Worm (Caenorhabditis elegans): ENCODE data around the gene M176.10.

DNA sequence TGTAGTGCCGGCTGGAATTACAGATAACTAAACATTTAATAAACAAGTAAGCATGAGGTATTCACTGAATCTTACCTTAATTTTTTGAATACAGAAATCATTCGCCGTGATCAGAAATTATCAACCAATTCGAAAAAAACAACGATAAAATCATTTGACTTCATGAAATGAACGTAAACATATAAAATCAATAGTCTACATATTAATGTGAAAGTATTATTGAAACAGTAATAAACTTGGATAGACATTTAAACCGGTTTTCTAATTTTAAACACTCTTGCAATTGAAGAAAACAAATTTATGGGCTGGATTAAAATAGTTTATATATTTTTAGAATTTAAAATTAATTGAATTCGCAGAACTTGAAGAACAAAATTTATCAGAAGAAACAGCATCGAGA is 15.9 kb upstream of the M176.10 start, which contains the start of gene chil-16:
- no peak for TF ChIP-seq ama-1 (optimal IDR thresholded peaks at IDR 0.05)
- TF ChIP-seq nfya-1 (tag; optimal IDR thresholded peaks at IDR 0.05; ENCODE audit: insufficient read depth) = no peak
- TF ChIP-seq nhr-237 (tag; optimal IDR thresholded peaks at IDR 0.05) = no peak
- no peak for TF ChIP-seq daf-12 (tag; optimal IDR thresholded peaks at IDR 0.05)
- TF ChIP-seq ZK546.5 (tag; optimal IDR thresholded peaks at IDR 0.05) = no peak
- no peak for TF ChIP-seq skn-1 (tag; optimal IDR thresholded peaks at IDR 0.05)
- no peak for TF ChIP-seq snpc-4 (tag; optimal IDR thresholded peaks at IDR 0.05)
- no peak for TF ChIP-seq aly-2 (tag; optimal IDR thresholded peaks at IDR 0.05)
- TF ChIP-seq nhr-25 (tag; optimal IDR thresholded peaks at IDR 0.05) = no peak
- TF ChIP-seq unc-62 (GFP tag; optimal IDR thresholded peaks at IDR 0.05) = no peak

All from whole organism, L3 larva.